Fruit fly (Drosophila melanogaster) whole organism, prepupa: ENCODE data around the gene siz.

Source experiments
- Blimp-1 ChIP-seq: fragments of 200-800 bp; sonication (Bioruptor generic); optimal IDR thresholded peaks from 3 replicates; lab custom pipeline; 2017; ENCODE audit warnings: missing biosample characterization, missing genetic modification characterization, mild to moderate bottlenecking, moderate library complexity, missing genetic modification reagents
- CG10631 ChIP-seq: fragments of 200-800 bp; sonication (Bioruptor generic); optimal IDR thresholded peaks from 2 replicates; lab custom pipeline; 2016; ENCODE audit warnings: missing biosample characterization, missing genetic modification characterization
- CG10669 ChIP-seq: fragments of 200-800 bp; sonication (Bioruptor generic); optimal IDR thresholded peaks from 3 replicates; lab custom pipeline; 2018; ENCODE audit warnings: missing biosample characterization, mild to moderate bottlenecking, missing genetic modification characterization, moderate library complexity
- CG11294 ChIP-seq: fragments of 200-800 bp; sonication (Bioruptor generic); IDR thresholded peaks from 2 replicates; pipeline ENCODE4 v1.3.6; 2022; ENCODE audit warnings: missing biosample characterization, missing genetic modification characterization
- CG11902 ChIP-seq: fragments of 200-800 bp; sonication (Bioruptor generic); optimal IDR thresholded peaks from 3 replicates; lab custom pipeline; 2016; ENCODE audit warnings: missing biosample characterization, missing genetic modification characterization
- CG15336 ChIP-seq: fragments of 200-800 bp; sonication (Bioruptor generic); IDR thresholded peaks from 2 replicates; pipeline ENCODE4 v1.3.6; 2022; ENCODE audit warnings: missing biosample characterization, missing genetic modification characterization
- CG16779 ChIP-seq: fragments of 200-800 bp; sonication (Bioruptor generic); optimal IDR thresholded peaks from 3 replicates; lab custom pipeline; 2017; ENCODE audit warnings: missing biosample characterization, mild to moderate bottlenecking, missing genetic modification characterization
- CG31627 ChIP-seq: fragments of 200-800 bp; sonication (Bioruptor generic); optimal IDR thresholded peaks from 3 replicates; lab custom pipeline; 2016; ENCODE audit warnings: missing biosample characterization, missing genetic modification characterization
- CG32006 ChIP-seq: fragments of 200-800 bp; sonication (Bioruptor generic); optimal IDR thresholded peaks from 3 replicates; lab custom pipeline; 2017; ENCODE audit warnings: missing biosample characterization, mild to moderate bottlenecking, missing genetic modification characterization
- CG34406 ChIP-seq: fragments of 200-800 bp; sonication (Bioruptor generic); optimal IDR thresholded peaks from 3 replicates; lab custom pipeline; 2016; ENCODE audit warnings: missing biosample characterization, missing genetic modification characterization
- CG4318 ChIP-seq: fragments of 200-800 bp; sonication (Bioruptor generic); optimal IDR thresholded peaks from 3 replicates; lab custom pipeline; 2017; ENCODE audit warnings: missing biosample characterization, mild to moderate bottlenecking, missing genetic modification characterization
- CG6163 ChIP-seq: fragments of 200-800 bp; sonication (Bioruptor generic); IDR thresholded peaks from 3 replicates; pipeline ENCODE4 v1.3.6; 2022; ENCODE audit warnings: missing biosample characterization, missing genetic modification characterization
- CG6276 ChIP-seq: fragments of 200-800 bp; sonication (Bioruptor generic); optimal IDR thresholded peaks from 2 replicates; lab custom pipeline; 2017; ENCODE audit warnings: missing biosample characterization, mild to moderate bottlenecking, missing genetic modification characterization
- CG8319 ChIP-seq: fragments of 200-800 bp; sonication (Bioruptor generic); optimal IDR thresholded peaks from 3 replicates; lab custom pipeline; 2016; ENCODE audit warnings: missing biosample characterization, missing genetic modification characterization
- CG9139 ChIP-seq: fragments of 200-800 bp; sonication (Bioruptor generic); optimal IDR thresholded peaks from 3 replicates; lab custom pipeline; 2017; ENCODE audit warnings: missing biosample characterization, mild to moderate bottlenecking, missing genetic modification characterization
- Eip78C ChIP-seq: fragments of 200-800 bp; sonication (Bioruptor generic); peaks from one replicate; lab custom pipeline; 2016; ENCODE audit warnings: missing biosample characterization, missing genetic modification characterization
- Eip93F ChIP-seq: fragments of 200-800 bp; sonication (Bioruptor generic); optimal IDR thresholded peaks from 2 replicates; lab custom pipeline; 2016; ENCODE audit warnings: missing biosample characterization, mild to moderate bottlenecking, missing genetic modification characterization
- Gug ChIP-seq: fragments of 200-800 bp; sonication (Bioruptor generic); IDR thresholded peaks from 2 replicates; pipeline ENCODE4 v1.3.6; 2022; ENCODE audit warnings: missing biosample characterization, missing genetic modification characterization
- Hr38 ChIP-seq: sonication (Bioruptor generic); optimal IDR thresholded peaks from 2 replicates; lab custom pipeline; 2016; ENCODE audit warnings: missing biosample characterization, missing genetic modification characterization
- Hr39 ChIP-seq: fragments of 200-800 bp; sonication (Bioruptor generic); optimal IDR thresholded peaks from 2 replicates; lab custom pipeline; 2016; ENCODE audit warnings: missing biosample characterization, missing genetic modification characterization
- Hr4 ChIP-seq: fragments of 200-800 bp; sonication (Bioruptor generic); optimal IDR thresholded peaks from 3 replicates; lab custom pipeline; 2016; ENCODE audit warnings: missing biosample characterization, missing genetic modification characterization
- Lpt ChIP-seq: fragments of 200-800 bp; sonication (Bioruptor generic); optimal IDR thresholded peaks from 3 replicates; lab custom pipeline; 2016; ENCODE audit warnings: missing biosample characterization, missing genetic modification characterization
- OdsH ChIP-seq: fragments of 200-800 bp; sonication (Bioruptor generic); optimal IDR thresholded peaks from 3 replicates; lab custom pipeline; 2016; ENCODE audit warnings: missing biosample characterization, missing genetic modification characterization
- Sox102F ChIP-seq: fragments of 200-800 bp; sonication (Bioruptor generic); optimal IDR thresholded peaks from 2 replicates; lab custom pipeline; 2016; ENCODE audit warnings: missing biosample characterization, mild to moderate bottlenecking, missing genetic modification characterization
- Sox14 ChIP-seq: fragments of 200-800 bp; sonication (Bioruptor generic); optimal IDR thresholded peaks from 3 replicates; lab custom pipeline; 2016; ENCODE audit warnings: missing biosample characterization, missing genetic modification characterization
- Sox15 ChIP-seq: fragments of 200-800 bp; sonication (Bioruptor generic); optimal IDR thresholded peaks from 3 replicates; lab custom pipeline; 2016; ENCODE audit warnings: missing biosample characterization, missing genetic modification characterization
- achi ChIP-seq: fragments of 200-800 bp; sonication (Bioruptor generic); optimal IDR thresholded peaks from 3 replicates; lab custom pipeline; 2016; ENCODE audit warnings: missing biosample characterization, missing genetic modification characterization
- acj6 ChIP-seq: fragments of 200-800 bp; sonication (Bioruptor generic); optimal IDR thresholded peaks from 3 replicates; lab custom pipeline; 2016; ENCODE audit warnings: missing biosample characterization, missing genetic modification characterization
- cyc ChIP-seq: fragments of 200-800 bp; sonication (Bioruptor generic); optimal IDR thresholded peaks from 3 replicates; lab custom pipeline; 2016; ENCODE audit warnings: missing biosample characterization, missing genetic modification characterization
- dac ChIP-seq: fragments of 200-800 bp; sonication (Bioruptor generic); optimal IDR thresholded peaks from 2 replicates; lab custom pipeline; 2017; ENCODE audit warnings: missing biosample characterization, mild to moderate bottlenecking, missing genetic modification characterization
- dsx ChIP-seq: fragments of 200-800 bp; optimal IDR thresholded peaks from 3 replicates; lab custom pipeline; 2019; ENCODE audit warnings: missing biosample characterization, mild to moderate bottlenecking, missing genetic modification characterization, moderate library complexity; ENCODE audit not compliant: poor library complexity, severe bottlenecking
- eg ChIP-seq: fragments of 200-800 bp; sonication (Bioruptor generic); IDR thresholded peaks from 3 replicates; pipeline ENCODE4 v1.3.6; 2022; ENCODE audit warnings: missing biosample characterization, missing genetic modification characterization
- esn ChIP-seq: fragments of 200-800 bp; sonication (Bioruptor generic); optimal IDR thresholded peaks from 2 replicates; lab custom pipeline; 2016; ENCODE audit warnings: missing biosample characterization, mild to moderate bottlenecking, missing genetic modification characterization, moderate library complexity
- fd59A ChIP-seq: fragments of 200-800 bp; sonication (Bioruptor generic); optimal IDR thresholded peaks from 2 replicates; lab custom pipeline; 2017; ENCODE audit warnings: missing biosample characterization, mild to moderate bottlenecking, missing genetic modification characterization, missing genetic modification reagents
- fd85E ChIP-seq: fragments of 200-800 bp; sonication (Bioruptor generic); optimal IDR thresholded peaks from 3 replicates; lab custom pipeline; 2016; ENCODE audit warnings: missing biosample characterization, missing genetic modification characterization
- fkh ChIP-seq: fragments of 200-800 bp; sonication (Bioruptor generic); optimal IDR thresholded peaks from 3 replicates; lab custom pipeline; 2017; ENCODE audit warnings: missing biosample characterization, mild to moderate bottlenecking, missing genetic modification characterization, moderate library complexity
- lz ChIP-seq: fragments of 200-800 bp; sonication (Bioruptor generic); optimal IDR thresholded peaks from 3 replicates; lab custom pipeline; 2016; ENCODE audit warnings: missing biosample characterization, missing genetic modification characterization
- salr ChIP-seq, 2 experiments: fragments of 200-800 bp; sonication (Bioruptor generic); optimal IDR thresholded peaks; 3 replicates each; lab custom pipeline; 2016 to 2018; ENCODE audit warnings: missing biosample characterization in 2 of 2, missing genetic modification characterization in 2 of 2, mild to moderate bottlenecking in 1 of 2
- spab ChIP-seq: fragments of 200-800 bp; sonication (Bioruptor generic); optimal IDR thresholded peaks from 2 replicates; lab custom pipeline; 2017; ENCODE audit warnings: missing biosample characterization, mild to moderate bottlenecking, missing genetic modification characterization, missing genetic modification reagents
- ss ChIP-seq, 2 experiments: fragments of 200-800 bp; sonication (Bioruptor generic); optimal IDR thresholded peaks; 2 replicates in 1 of 2; 3 replicates in 1 of 2; lab custom pipeline; 2017 to 2018; ENCODE audit warnings: mild to moderate bottlenecking in 2 of 2, missing biosample characterization in 2 of 2, missing genetic modification characterization in 2 of 2, moderate library complexity in 1 of 2
- svp ChIP-seq: fragments of 200-800 bp; sonication (Bioruptor generic); peaks from one replicate; lab custom pipeline; 2016; ENCODE audit warnings: missing biosample characterization, missing genetic modification characterization
- topi ChIP-seq: fragments of 200-800 bp; sonication (Bioruptor generic); optimal IDR thresholded peaks from 3 replicates; lab custom pipeline; 2016; ENCODE audit warnings: missing biosample characterization, missing genetic modification characterization
- vri ChIP-seq: fragments of 200-800 bp; sonication (Bioruptor generic); optimal IDR thresholded peaks from 3 replicates; lab custom pipeline; 2016; ENCODE audit warnings: missing biosample characterization, mild to moderate bottlenecking, missing genetic modification characterization

Gene siz

dm6 chr3L:21053763-21054162 is 19.4 kb downstream of the siz start (continued):
- TF ChIP-seq dsx (no peak), CG6163 (GFP tag; lab: Robert Waterston, UW) (peak; percentile 41; the same call in 1 of the 3 replicates), ss (GFP tag; optimal IDR thresholded peaks at IDR 0.05; lab: Kevin White, UChicago) (no peak), Sox14 (no peak), fd59A (no peak), Gug (no peak), CG4318 (GFP tag; lab: Kevin White, UChicago) (peak; percentile 35), lz (peak; percentile 31), CG11294 (no peak), eg (GFP tag; lab: Robert Waterston, UW) (peak; percentile 55), CG10669 (no peak), fkh (GFP tag; lab: Kevin White, UChicago) (no peak), CG10631 (GFP tag; lab: Kevin White, UChicago) (no peak), CG11902 (GFP tag; lab: Kevin White, UChicago) (no peak), CG9139 (GFP tag; lab: Kevin White, UChicago) (no peak), Hr38 (GFP tag; lab: Kevin White, UChicago) (no peak), OdsH (GFP tag; lab: Kevin White, UChicago) (peak; percentile 43), Sox102F (peak; percentile 5), achi (GFP tag; lab: Kevin White, UChicago) (peak; percentile 43), salr (GFP tag; optimal IDR thresholded peaks at IDR 0.05; lab: Kevin White, UChicago) (peak in 1 of 2 experiments; percentile 26)

- TF ChIP-seq acj6 (GFP tag; lab: Kevin White, UChicago) (no peak), CG10669 (no peak), fd85E (GFP tag; lab: Kevin White, UChicago) (no peak), Eip78C (GFP tag; lab: Kevin White, UChicago) (peak; percentile 61), Hr39 (GFP tag; lab: Kevin White, UChicago) (no peak), Blimp-1 (peak; percentile 91)
Observed at dm6 chr3L:21054188-21054893, 20.0 kb downstream of the siz start.

- TF ChIP-seq dsx, result no peak
- TF ChIP-seq achi (GFP tag; lab: Kevin White, UChicago), result no peak
- no peak for TF ChIP-seq CG6276 (GFP tag; lab: Kevin White, UChicago)
- no peak for TF ChIP-seq CG8319 (GFP tag; lab: Kevin White, UChicago)
- no peak for TF ChIP-seq Gug
- no peak for TF ChIP-seq CG16779
- TF ChIP-seq CG10669, result no peak
Observed at dm6 chr3L:21054894-21055270, 20.5 kb downstream of the siz start.

- no peak for TF ChIP-seq Hr4
- TF ChIP-seq vri (GFP tag; lab: Kevin White, UChicago), result peak; percentile 34
- TF ChIP-seq fkh (GFP tag; lab: Kevin White, UChicago), result peak; percentile 75
- TF ChIP-seq, all 60 proteins: peak for 2
Observed at dm6 chr3L:21055839-21056238, 21.5 kb downstream of the siz start.

dm6 chr3L:21056290-21056689 is 22.0 kb downstream of the siz start:
- no peak for TF ChIP-seq Eip93F (GFP tag; lab: Kevin White, UChicago)
- TF ChIP-seq Sox14, result peak; percentile 2
- no peak for TF ChIP-seq ss (GFP tag; optimal IDR thresholded peaks at IDR 0.05; lab: Kevin White, UChicago)
- no peak for TF ChIP-seq CG31627 (GFP tag; lab: Kevin White, UChicago)
- TF ChIP-seq Hr39 (GFP tag; lab: Kevin White, UChicago), result no peak
- no peak for TF ChIP-seq CG34406 (GFP tag; lab: Kevin White, UChicago)
- no peak for TF ChIP-seq cyc (GFP tag; lab: Kevin White, UChicago)
- TF ChIP-seq topi (GFP tag; lab: Kevin White, UChicago), result no peak
- TF ChIP-seq esn, result peak; percentile 8
- peak; percentile 17 for TF ChIP-seq achi (GFP tag; lab: Kevin White, UChicago)
- TF ChIP-seq CG11902 (GFP tag; lab: Kevin White, UChicago), result no peak
- TF ChIP-seq Sox15 (GFP tag; lab: Kevin White, UChicago), result no peak
- no peak for TF ChIP-seq fd59A
- peak; percentile 75 for TF ChIP-seq CG32006 (GFP tag; lab: Kevin White, UChicago)
- TF ChIP-seq svp (GFP tag; lab: Kevin White, UChicago), result no peak
- peak; percentile 25 for TF ChIP-seq CG10669
- TF ChIP-seq Lpt (GFP tag; lab: Kevin White, UChicago), result peak; percentile 21
- TF ChIP-seq spab (GFP tag; lab: Kevin White, UChicago), result peak; percentile 5
- peak; percentile 66 for TF ChIP-seq CG4318 (GFP tag; lab: Kevin White, UChicago)
- TF ChIP-seq CG6276 (GFP tag; lab: Kevin White, UChicago), result peak; percentile 53
- TF ChIP-seq dac (GFP tag; lab: Kevin White, UChicago), result no peak
- peak; percentile 11; the same call in 1 of the 2 replicates for TF ChIP-seq CG15336 (GFP tag; lab: Robert Waterston, UW)
